Worm (Caenorhabditis elegans) whole organism, L4 larva: ENCODE results near the gene K09A9.8.

ENCODE experiments used
- dmd-9 ChIP-seq: fragments of 200-800 bp; sonication (Bioruptor generic); IDR thresholded peaks from 2 replicates; pipeline ENCODE4 v1.3.6; 2022; ENCODE audit warnings: missing genetic modification reagents, missing genetic modification characterization, missing compliant biosample characterization
- fkh-10 ChIP-seq: fragments of 150-350 bp; optimal IDR thresholded peaks from 2 replicates; lab custom pipeline; 2014; ENCODE audit warnings: missing biosample characterization, missing genetic modification reagents, missing genetic modification characterization
- nhr-76 ChIP-seq: fragments of 150-350 bp; optimal IDR thresholded peaks from 2 replicates; lab custom pipeline; 2014; ENCODE audit warnings: missing biosample characterization, missing genetic modification characterization
- pha-4 ChIP-seq, 2 experiments: fragments of 150-350 bp in 1 of 2; fragments of 200-800 bp in 1 of 2; sonication (Bioruptor generic) in 1 of 2; IDR thresholded peaks in 1 of 2; optimal IDR thresholded peaks in 1 of 2; 2 replicates each; pipeline versions ENCODE4 v1.3.6 to Lab custom; 2014 to 2022; ENCODE audit warnings: missing genetic modification characterization in 2 of 2, missing genetic modification reagents in 2 of 2, missing biosample characterization in 1 of 2, missing compliant biosample characterization in 1 of 2
- unc-130 ChIP-seq: sonication (generic microtip); optimal IDR thresholded peaks from 2 replicates; lab custom pipeline; 2016; ENCODE audit warnings: missing genetic modification reagents, missing genetic modification characterization, missing compliant biosample characterization
- vab-7 ChIP-seq: fragments of 200-800 bp; sonication (Bioruptor generic); IDR thresholded peaks from 2 replicates; pipeline ENCODE4 v1.3.6; 2022; ENCODE audit warnings: missing genetic modification reagents, missing genetic modification characterization, missing compliant biosample characterization

DNA sequence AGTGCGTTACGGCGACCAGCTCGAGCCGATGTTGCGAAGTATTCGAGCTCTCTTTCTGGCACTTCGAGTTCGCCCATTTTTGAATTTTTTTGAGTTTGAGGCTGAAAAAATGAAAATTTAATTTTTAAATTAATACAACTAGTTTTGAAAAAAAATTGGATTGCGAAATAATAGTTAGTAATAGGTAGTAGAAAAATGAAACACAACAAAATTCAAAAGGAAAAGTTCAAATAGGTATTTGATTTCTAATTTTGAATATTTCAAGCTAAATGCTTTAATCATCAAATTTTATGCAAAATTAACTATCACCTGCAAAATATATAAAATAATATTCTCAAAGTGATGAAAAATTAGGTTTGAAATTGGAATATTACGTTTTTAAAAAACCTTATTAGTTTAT lies 33.4 kb upstream of the K09A9.8 start, which contains the start of gene K09E9.4:
- TF ChIP-seq pha-4 (GFP tag; IDR thresholded peaks at IDR 0.05; lab: Robert Waterston, UW) = no peak
- no peak for TF ChIP-seq pha-4 (tag; optimal IDR thresholded peaks at IDR 0.05; lab: Kevin White, UChicago)
- TF ChIP-seq unc-130 (GFP tag; lab: Kevin White, UChicago) = no peak
- TF ChIP-seq nhr-76 (tag; lab: Kevin White, UChicago) = no peak
- no peak for TF ChIP-seq fkh-10 (GFP tag; lab: Kevin White, UChicago)
- TF ChIP-seq vab-7 (GFP tag; lab: Robert Waterston, UW) = no peak
- no peak for TF ChIP-seq dmd-9 (GFP tag; lab: Robert Waterston, UW)
